Worm (Caenorhabditis elegans): Measurements from ENCODE around the gene ahsa-1.

ce11 chrV:15057724-15058123, 27.5 kb downstream of the ahsa-1 start:
- no peak for TF ChIP-seq nhr-77 (tag; optimal IDR thresholded peaks at IDR 0.05)
- no peak for TF ChIP-seq ztf-11 (tag; optimal IDR thresholded peaks at IDR 0.05)
- no peak for TF ChIP-seq ama-1 (optimal IDR thresholded peaks at IDR 0.05)
